Worm (Caenorhabditis elegans) whole organism, early embryonic: ENCODE results near the gene F58B3.6.

ENCODE experiments used
- aly-1 ChIP-seq: sonication (generic microtip); optimal IDR thresholded peaks from 2 replicates; lab custom pipeline; 2016; ENCODE audit warnings: missing genetic modification characterization, missing compliant biosample characterization
- ama-1 ChIP-seq: fragments of 150-350 bp; optimal IDR thresholded peaks from 2 replicates; lab custom pipeline; 2014
- ceh-13 ChIP-seq: fragments of 200-800 bp; sonication (Bioruptor generic); optimal IDR thresholded peaks from 2 replicates; lab custom pipeline; 2018; ENCODE audit warnings: mild to moderate bottlenecking, missing genetic modification characterization, missing compliant biosample characterization
- ceh-36 ChIP-seq: sonication (generic microtip); optimal IDR thresholded peaks from 2 replicates; lab custom pipeline; 2016; ENCODE audit warnings: missing genetic modification characterization, inconsistent platforms, missing compliant biosample characterization
- ets-7 ChIP-seq: sonication (generic microtip); optimal IDR thresholded peaks from 2 replicates; lab custom pipeline; 2016; ENCODE audit warnings: missing genotype, missing genetic modification characterization, missing compliant biosample characterization
- flt-1 ChIP-seq: fragments of 200-800 bp; sonication (Bioruptor generic); IDR thresholded peaks from 2 replicates; pipeline ENCODE4 v1.3.6; 2022; ENCODE audit warnings: missing genetic modification characterization, missing compliant biosample characterization
- hmbx-1 ChIP-seq: sonication (generic microtip); optimal IDR thresholded peaks from 2 replicates; lab custom pipeline; 2016; ENCODE audit warnings: mild to moderate bottlenecking, missing genetic modification characterization, missing compliant biosample characterization
- scrt-1 ChIP-seq: fragments of 200-800 bp; sonication (Bioruptor generic); IDR thresholded peaks from 2 replicates; pipeline ENCODE4 v1.3.6; 2022; ENCODE audit warnings: missing genetic modification characterization, missing compliant biosample characterization
- sea-1 ChIP-seq: fragments of 200-800 bp; sonication (Bioruptor generic); conservative IDR thresholded peaks from 2 replicates; pipeline ENCODE4 v1.3.6; 2022; ENCODE audit warnings: missing genetic modification characterization, missing compliant biosample characterization
- tbx-37 ChIP-seq: fragments of 200-800 bp; sonication (Bioruptor generic); conservative IDR thresholded peaks from 2 replicates; pipeline ENCODE4 v1.3.6; 2022; ENCODE audit warnings: missing genetic modification reagents, missing genetic modification characterization, missing compliant biosample characterization
- tra-4 ChIP-seq: sonication (generic microtip); optimal IDR thresholded peaks from 2 replicates; lab custom pipeline; 2017; ENCODE audit warnings: missing genetic modification characterization, missing compliant biosample characterization

DNA sequence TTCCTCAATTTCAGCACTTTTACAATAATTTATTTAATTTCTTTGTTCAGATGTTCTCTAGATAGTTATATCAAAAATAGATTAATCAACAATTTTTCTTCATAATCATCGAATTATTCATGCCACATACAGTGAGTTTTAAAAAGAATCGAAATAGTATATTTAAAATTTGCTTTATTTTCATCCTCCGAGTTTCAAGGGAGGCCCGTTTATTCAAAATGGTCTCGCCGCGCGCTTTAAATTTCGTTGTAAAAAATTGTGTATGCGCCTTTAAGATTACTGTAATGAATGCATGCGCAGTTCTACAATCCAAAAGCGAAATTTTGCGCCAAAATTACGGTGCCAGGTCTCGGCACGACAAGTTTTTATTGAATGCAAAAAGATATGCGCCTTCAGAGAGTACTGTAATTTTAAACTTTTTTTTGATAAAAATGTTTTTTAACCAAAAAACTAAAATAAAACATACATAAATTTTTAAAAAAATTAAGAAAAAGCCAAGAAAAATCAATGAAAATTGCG is 23.4 kb downstream of the F58B3.6 start, which contains the start of gene ZK792.1:
- TF ChIP-seq ets-7 (no peak), ceh-36 (tag; lab: Kevin White, UChicago) (no peak), hmbx-1 (tag; lab: Kevin White, UChicago) (no peak), ama-1 (lab: Kevin White, UChicago) (no peak), sea-1 (GFP tag; lab: Robert Waterston, UW) (no peak), flt-1 (GFP tag; lab: Robert Waterston, UW) (no peak), aly-1 (tag; lab: Kevin White, UChicago) (no peak), scrt-1 (GFP tag; lab: Robert Waterston, UW) (no peak), tbx-37 (no peak), tra-4 (no peak), ceh-13 (no peak)
